Worm (Caenorhabditis elegans) whole organism, L3 larva: ENCODE data around the gene ssl-1.

ENCODE experiments used
- fos-1 ChIP-seq: fragments of 150-350 bp; optimal IDR thresholded peaks from 2 replicates; lab custom pipeline; 2014; ENCODE audit warnings: missing biosample characterization, missing genetic modification characterization
- lin-39 ChIP-seq: fragments of 150-350 bp; optimal IDR thresholded peaks from 2 replicates; lab custom pipeline; 2018; ENCODE audit warnings: missing biosample characterization, missing genetic modification reagents, missing genetic modification characterization
- mdl-1 ChIP-seq: fragments of 150-350 bp; optimal IDR thresholded peaks from 2 replicates; lab custom pipeline; 2014; ENCODE audit warnings: missing biosample characterization, missing genetic modification characterization
- mml-1 ChIP-seq: fragments of 150-350 bp; sonication (generic microtip); optimal IDR thresholded peaks from 3 replicates; lab custom pipeline; 2014; ENCODE audit warnings: missing biosample characterization, missing genetic modification characterization
- nhr-12 ChIP-seq: fragments of 150-350 bp; optimal IDR thresholded peaks from 2 replicates; lab custom pipeline; 2014; ENCODE audit warnings: missing biosample characterization, missing genetic modification characterization
- nhr-23 ChIP-seq: fragments of 150-350 bp; optimal IDR thresholded peaks from 2 replicates; lab custom pipeline; 2014; ENCODE audit warnings: missing biosample characterization, missing genetic modification reagents, missing genetic modification characterization
- nhr-237 ChIP-seq: fragments of 150-350 bp; optimal IDR thresholded peaks from 2 replicates; lab custom pipeline; 2014; ENCODE audit warnings: missing biosample characterization, missing genetic modification characterization
- nhr-76 ChIP-seq: fragments of 150-350 bp; sonication (generic microtip); optimal IDR thresholded peaks from 5 replicates; lab custom pipeline; 2014; ENCODE audit warnings: missing biosample characterization, missing genetic modification characterization
- pha-4 ChIP-seq: fragments of 150-350 bp; optimal IDR thresholded peaks from 2 replicates; lab custom pipeline; 2014; ENCODE audit warnings: missing biosample characterization, missing genetic modification reagents, missing genetic modification characterization
- tbx-2 ChIP-seq: sonication (generic microtip); optimal IDR thresholded peaks from 2 replicates; lab custom pipeline; 2016; ENCODE audit warnings: mild to moderate bottlenecking, missing genetic modification characterization, missing compliant biosample characterization

DNA sequence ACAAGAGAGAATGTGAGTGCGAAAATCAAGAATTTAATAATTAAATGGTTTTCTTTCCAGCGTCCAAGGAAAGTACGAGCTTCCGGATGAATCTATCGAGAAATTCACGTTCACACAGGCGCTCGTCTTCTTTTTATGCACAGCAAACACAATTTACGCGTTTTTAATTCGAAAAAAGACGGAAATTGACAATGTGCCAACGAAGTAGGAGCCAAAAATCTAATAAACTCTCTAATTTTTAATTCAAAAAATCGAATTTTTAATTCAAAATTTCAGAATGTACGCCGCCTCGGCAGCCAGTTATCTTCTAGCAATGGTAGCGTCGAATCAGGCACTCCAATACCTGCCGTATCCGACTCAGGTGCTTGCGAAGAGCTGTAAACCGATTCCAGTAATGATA is 2.7 kb upstream of the ssl-1 start:
- TF ChIP-seq mml-1 (tag; lab: Kevin White, UChicago) (no peak), mdl-1 (no peak), nhr-76 (tag; lab: Kevin White, UChicago) (no peak), pha-4 (no peak), nhr-12 (tag; lab: Kevin White, UChicago) (no peak), nhr-237 (no peak), fos-1 (tag; lab: Kevin White, UChicago) (no peak), nhr-23 (tag; lab: Kevin White, UChicago) (no peak), tbx-2 (tag; lab: Kevin White, UChicago) (no peak), lin-39 (tag; lab: Kevin White, UChicago) (no peak)
